Worm (Caenorhabditis elegans) whole organism, L2 larva: ENCODE measurements around the gene F09E5.11.
"Not testable (repeated sequence)": the region's sequence is repeated elsewhere in the genome, so short reads cannot be mapped to it uniquely, and the experiment has no call there.

Experiments
- aly-2 ChIP-seq: fragments of 150-350 bp; optimal IDR thresholded peaks from 2 replicates; lab custom pipeline; 2014; ENCODE audit warnings: missing biosample characterization, missing genetic modification characterization
- ama-1 ChIP-seq: fragments of 150-350 bp; optimal IDR thresholded peaks from 2 replicates; lab custom pipeline; 2018; ENCODE audit warnings: inconsistent platforms
- lsy-2 ChIP-seq, 2 experiments: fragments of 150-350 bp in 1 of 2; sonication (generic microtip) in 1 of 2; optimal IDR thresholded peaks; 2 replicates each; lab custom pipeline; 2014 to 2017; ENCODE audit warnings: missing biosample characterization in 2 of 2, missing genetic modification characterization in 2 of 2
- nhr-12 ChIP-seq: fragments of 150-350 bp; optimal IDR thresholded peaks from 2 replicates; lab custom pipeline; 2014; ENCODE audit warnings: missing biosample characterization, missing genetic modification characterization
- nhr-21 ChIP-seq: fragments of 150-350 bp; optimal IDR thresholded peaks from 2 replicates; lab custom pipeline; 2014; ENCODE audit warnings: missing biosample characterization, missing genetic modification characterization
- nhr-77 ChIP-seq: fragments of 150-350 bp; optimal IDR thresholded peaks from 2 replicates; lab custom pipeline; 2014; ENCODE audit warnings: missing biosample characterization, missing genetic modification characterization
- skn-1 ChIP-seq: sonication (generic microtip); optimal IDR thresholded peaks from 2 replicates; lab custom pipeline; 2017; ENCODE audit warnings: missing biosample characterization, missing genetic modification characterization
- sma-3 ChIP-seq: sonication (generic microtip); optimal IDR thresholded peaks from 2 replicates; lab custom pipeline; 2016; ENCODE audit warnings: missing genetic modification reagents, missing genetic modification characterization, missing compliant biosample characterization
- unc-55 ChIP-seq: fragments of 150-350 bp; sonication (generic microtip); optimal IDR thresholded peaks from 3 replicates; lab custom pipeline; 2014; ENCODE audit warnings: missing biosample characterization, missing genetic modification reagents, missing genetic modification characterization
- ztf-4 ChIP-seq: fragments of 150-350 bp; optimal IDR thresholded peaks from 2 replicates; lab custom pipeline; 2014; ENCODE audit warnings: missing biosample characterization, missing genetic modification characterization

- TF ChIP-seq lsy-2 (tag; optimal IDR thresholded peaks at IDR 0.05; lab: Kevin White, UChicago) (peak; percentile 53 to 77), nhr-21 (tag; lab: Kevin White, UChicago) (peak; percentile 37), sma-3 (GFP tag; lab: Kevin White, UChicago) (peak; percentile 55), unc-55 (GFP tag; lab: Kevin White, UChicago) (peak; percentile 65)
- TF ChIP-seq nhr-77 (tag; lab: Kevin White, UChicago); ztf-4 (tag; lab: Kevin White, UChicago); ama-1 (lab: Kevin White, UChicago); aly-2; skn-1; nhr-12: not testable (repeated sequence)
These were observed 11.6 kb downstream of the F09E5.11 start for ce11 chrII:5346350-5346749.
